Fruit fly (Drosophila melanogaster) whole organism, embryonic: ENCODE results near the gene CG8419.

Source experiments
- Bdp1 ChIP-seq: fragments of 200-800 bp; sonication (Bioruptor generic); optimal IDR thresholded peaks from 3 replicates; lab custom pipeline; 2016; ENCODE audit warnings: missing biosample characterization, missing genetic modification characterization
- BtbVII ChIP-seq: fragments of 200-800 bp; sonication (Bioruptor generic); optimal IDR thresholded peaks from 3 replicates; lab custom pipeline; 2017; ENCODE audit warnings: missing biosample characterization, mild to moderate bottlenecking, missing genetic modification characterization
- CG11723 ChIP-seq: fragments of 200-800 bp; sonication (Bioruptor generic); optimal IDR thresholded peaks from 2 replicates; lab custom pipeline; 2017; ENCODE audit warnings: missing biosample characterization, mild to moderate bottlenecking, missing genetic modification characterization
- CG14441 ChIP-seq: fragments of 200-800 bp; sonication (Bioruptor generic); IDR thresholded peaks from 2 replicates; pipeline ENCODE4 v1.3.6; 2022; ENCODE audit warnings: missing biosample characterization, missing genetic modification characterization
- CG1647 ChIP-seq: fragments of 200-800 bp; sonication (Bioruptor generic); optimal IDR thresholded peaks from 3 replicates; lab custom pipeline; 2016; ENCODE audit warnings: missing biosample characterization, missing genetic modification characterization
- CG17612 ChIP-seq: fragments of 200-800 bp; sonication (Bioruptor generic); IDR thresholded peaks from 2 replicates; pipeline ENCODE4 v1.3.6; 2022; ENCODE audit warnings: missing biosample characterization, missing genetic modification characterization
- CG17802 ChIP-seq: fragments of 200-800 bp; sonication (Bioruptor generic); optimal IDR thresholded peaks from 2 replicates; lab custom pipeline; 2018; ENCODE audit warnings: missing biosample characterization, mild to moderate bottlenecking, missing genetic modification characterization, moderate library complexity
- CG18262 ChIP-seq: fragments of 200-800 bp; optimal IDR thresholded peaks from 3 replicates; lab custom pipeline; 2019; ENCODE audit warnings: missing biosample characterization, mild to moderate bottlenecking, missing genetic modification characterization, moderate library complexity
- CG2116 ChIP-seq: fragments of 200-800 bp; sonication (Bioruptor generic); optimal IDR thresholded peaks from 3 replicates; lab custom pipeline; 2018; ENCODE audit warnings: missing biosample characterization, mild to moderate bottlenecking, missing genetic modification characterization
- CG31388 ChIP-seq: fragments of 200-800 bp; sonication (Bioruptor generic); optimal IDR thresholded peaks from 2 replicates; lab custom pipeline; 2016; ENCODE audit warnings: missing biosample characterization, missing genetic modification characterization
- CG34422 ChIP-seq: fragments of 200-800 bp; sonication (Bioruptor generic); IDR thresholded peaks from 3 replicates; pipeline ENCODE4 v1.3.6; 2022; ENCODE audit warnings: missing biosample characterization, missing genetic modification characterization
- CG3838 ChIP-seq: fragments of 200-800 bp; sonication (Bioruptor generic); optimal IDR thresholded peaks from 3 replicates; lab custom pipeline; 2016; ENCODE audit warnings: missing biosample characterization, missing genetic modification characterization
- CG4730 ChIP-seq: fragments of 200-800 bp; sonication (Bioruptor generic); IDR thresholded peaks from 2 replicates; pipeline ENCODE4 v1.3.6; 2022; ENCODE audit warnings: missing biosample characterization, missing genetic modification characterization
- CG6791 ChIP-seq: fragments of 200-800 bp; sonication (Bioruptor generic); IDR thresholded peaks from 3 replicates; pipeline ENCODE4 v1.3.6; 2022; ENCODE audit warnings: missing biosample characterization, missing genetic modification characterization; ENCODE audit not compliant: partially characterized antibody
- CG6813 ChIP-seq: fragments of 200-800 bp; sonication (Bioruptor generic); optimal IDR thresholded peaks from 2 replicates; lab custom pipeline; 2017; ENCODE audit warnings: missing biosample characterization, missing genetic modification characterization, mild to moderate bottlenecking, moderate library complexity, missing genetic modification reagents
- CG7786 ChIP-seq: fragments of 200-800 bp; sonication (Bioruptor generic); optimal IDR thresholded peaks from 2 replicates; lab custom pipeline; 2016; ENCODE audit warnings: missing biosample characterization, missing genetic modification characterization
- CG8290 ChIP-seq, 3 experiments: fragments of 200-800 bp; sonication (Bioruptor generic); optimal IDR thresholded peaks; 2 replicates each; lab custom pipeline; 2016 to 2019; ENCODE audit warnings: missing biosample characterization in 3 of 3, missing genetic modification characterization in 3 of 3, mild to moderate bottlenecking in 2 of 3, moderate library complexity in 1 of 3
- CG8359 ChIP-seq: fragments of 200-800 bp; sonication (Bioruptor generic); optimal IDR thresholded peaks from 2 replicates; lab custom pipeline; 2017; ENCODE audit warnings: missing biosample characterization, mild to moderate bottlenecking, missing genetic modification characterization, borderline replicate concordance
- CrebB ChIP-seq: fragments of 200-800 bp; sonication (Bioruptor generic); optimal IDR thresholded peaks from 3 replicates; lab custom pipeline; 2018; ENCODE audit warnings: missing biosample characterization, mild to moderate bottlenecking, missing genetic modification characterization
- D19B ChIP-seq: fragments of 200-800 bp; sonication (Bioruptor generic); optimal IDR thresholded peaks from 2 replicates; lab custom pipeline; 2017; ENCODE audit warnings: missing biosample characterization, mild to moderate bottlenecking, missing genetic modification characterization
- Doc3 ChIP-seq: fragments of 200-800 bp; sonication (Bioruptor generic); IDR thresholded peaks from 3 replicates; pipeline ENCODE4 v1.3.6; 2022; ENCODE audit warnings: missing biosample characterization, missing genetic modification characterization; ENCODE audit not compliant: partially characterized antibody
- Dref ChIP-seq: fragments of 200-800 bp; sonication (Bioruptor generic); IDR thresholded peaks from 2 replicates; pipeline ENCODE4 v1.3.6; 2022; ENCODE audit warnings: missing biosample characterization, missing genetic modification characterization
- ERR ChIP-seq: fragments of 200-800 bp; sonication (Bioruptor generic); optimal IDR thresholded peaks from 2 replicates; lab custom pipeline; 2016; ENCODE audit warnings: missing biosample characterization, missing genetic modification characterization
- Eip74EF ChIP-seq, 2 experiments: fragments of 200-800 bp in 1 of 2; fragments of >200 bp in 1 of 2; sonication (Bioruptor generic) in 1 of 2; optimal IDR thresholded peaks; 2 replicates each; lab custom pipeline; 2017 to 2019; ENCODE audit warnings: missing biosample characterization in 2 of 2, missing genetic modification characterization in 2 of 2, mild to moderate bottlenecking in 1 of 2, moderate library complexity in 1 of 2
- HLH4C ChIP-seq: fragments of 200-800 bp; sonication (Bioruptor generic); IDR thresholded peaks from 3 replicates; pipeline ENCODE4 v1.3.6; 2022; ENCODE audit warnings: missing biosample characterization, missing genetic modification characterization; ENCODE audit not compliant: partially characterized antibody
- MBD-R2 ChIP-seq: fragments of 200-800 bp; sonication (Bioruptor generic); IDR thresholded peaks from 2 replicates; pipeline ENCODE4 v1.3.6; 2022; ENCODE audit warnings: missing biosample characterization, missing genetic modification characterization
- Mes4 ChIP-seq: fragments of 200-800 bp; sonication (Bioruptor generic); optimal IDR thresholded peaks from 2 replicates; lab custom pipeline; 2016; ENCODE audit warnings: missing biosample characterization, missing genetic modification characterization
- Mrtf ChIP-seq: fragments of 200-800 bp; sonication (Bioruptor generic); IDR thresholded peaks from 3 replicates; pipeline ENCODE4 v1.3.6; 2022; ENCODE audit warnings: missing biosample characterization, missing genetic modification characterization
- Pdp1 ChIP-seq, 2 experiments: fragments of 200-800 bp; sonication (Bioruptor generic); optimal IDR thresholded peaks; 3 replicates each; lab custom pipeline; 2016; ENCODE audit warnings: missing biosample characterization in 2 of 2, missing genetic modification characterization in 2 of 2, mild to moderate bottlenecking in 1 of 2, moderate library complexity in 1 of 2
- Scr ChIP-seq: fragments of 200-800 bp; sonication (Bioruptor generic); IDR thresholded peaks from 2 replicates; pipeline ENCODE4 v1.3.6; 2022; ENCODE audit warnings: missing biosample characterization, missing genetic modification characterization; ENCODE audit not compliant: partially characterized antibody
- Sin3A ChIP-seq: fragments of >200 bp; optimal IDR thresholded peaks from 2 replicates; lab custom pipeline; 2018
- Stat92E ChIP-seq, 3 experiments: fragments of >200 bp in 2 of 3; fragments of 200-800 bp in 1 of 3; sonication (Bioruptor generic) in 1 of 3; optimal IDR thresholded peaks; 2 replicates each; lab custom pipeline; 2017 to 2019; ENCODE audit warnings: missing biosample characterization in 3 of 3, missing genetic modification characterization in 3 of 3, mild to moderate bottlenecking in 1 of 3, moderate library complexity in 1 of 3
- ac ChIP-seq: fragments of 200-800 bp; sonication (Bioruptor generic); optimal IDR thresholded peaks from 3 replicates; lab custom pipeline; 2017; ENCODE audit warnings: missing biosample characterization, mild to moderate bottlenecking, missing genetic modification characterization
- br ChIP-seq: fragments of >200 bp; optimal IDR thresholded peaks from 2 replicates; lab custom pipeline; 2017
- btn ChIP-seq: fragments of 200-800 bp; sonication (Bioruptor generic); optimal IDR thresholded peaks from 2 replicates; lab custom pipeline; 2016; ENCODE audit warnings: missing biosample characterization, missing genetic modification characterization
- chn ChIP-seq: fragments of 200-800 bp; sonication (Bioruptor generic); optimal IDR thresholded peaks from 2 replicates; lab custom pipeline; 2016; ENCODE audit warnings: missing biosample characterization, missing genetic modification characterization
- corto ChIP-seq: fragments of 200-800 bp; sonication (Bioruptor generic); optimal IDR thresholded peaks from 2 replicates; lab custom pipeline; 2016; ENCODE audit warnings: missing biosample characterization, mild to moderate bottlenecking, missing genetic modification characterization, moderate library complexity
- fd64A ChIP-seq: fragments of 200-800 bp; sonication (Bioruptor generic); optimal IDR thresholded peaks from 3 replicates; lab custom pipeline; 2018; ENCODE audit warnings: missing biosample characterization, mild to moderate bottlenecking, missing genetic modification characterization
- her ChIP-seq: fragments of 200-800 bp; sonication (Bioruptor generic); optimal IDR thresholded peaks from 2 replicates; lab custom pipeline; 2016; ENCODE audit warnings: missing biosample characterization, missing genetic modification characterization
- kay ChIP-seq: fragments of 200-800 bp; sonication (Bioruptor generic); optimal IDR thresholded peaks from 2 replicates; lab custom pipeline; 2016; ENCODE audit warnings: missing biosample characterization, missing genetic modification characterization
- ken ChIP-seq: fragments of 200-800 bp; sonication (Bioruptor generic); IDR thresholded peaks from 3 replicates; pipeline ENCODE4 v1.3.6; 2022; ENCODE audit warnings: missing biosample characterization, missing genetic modification characterization
- klu ChIP-seq: fragments of 200-800 bp; sonication (Bioruptor generic); IDR thresholded peaks from 2 replicates; pipeline ENCODE4 v1.3.6; 2022; ENCODE audit warnings: missing biosample characterization, missing genetic modification characterization
- lilli ChIP-seq: fragments of 200-800 bp; sonication (Bioruptor generic); optimal IDR thresholded peaks from 3 replicates; lab custom pipeline; 2016; ENCODE audit warnings: missing biosample characterization, missing genetic modification characterization
- lmd ChIP-seq: fragments of 200-800 bp; sonication (Bioruptor generic); IDR thresholded peaks from 2 replicates; pipeline ENCODE4 v1.3.6; 2022; ENCODE audit warnings: missing biosample characterization, missing genetic modification characterization
- onecut ChIP-seq: fragments of 200-800 bp; sonication (Bioruptor generic); IDR thresholded peaks from 2 replicates; pipeline ENCODE4 v1.3.6; 2022; ENCODE audit warnings: missing biosample characterization, missing genetic modification characterization
- peb ChIP-seq: fragments of 200-800 bp; sonication (Bioruptor generic); IDR thresholded peaks from 2 replicates; pipeline ENCODE4 v1.3.6; 2022; ENCODE audit warnings: missing biosample characterization, missing genetic modification characterization
- pfk ChIP-seq: fragments of 200-800 bp; sonication (Bioruptor generic); optimal IDR thresholded peaks from 2 replicates; lab custom pipeline; 2018; ENCODE audit warnings: missing biosample characterization, mild to moderate bottlenecking, missing genetic modification characterization, moderate library complexity
- sd ChIP-seq: fragments of 200-800 bp; sonication (Bioruptor generic); optimal IDR thresholded peaks from 3 replicates; lab custom pipeline; 2018; ENCODE audit warnings: missing biosample characterization, mild to moderate bottlenecking, missing genetic modification characterization, moderate library complexity
- ssp ChIP-seq: fragments of 200-800 bp; sonication (Bioruptor generic); IDR thresholded peaks from 2 replicates; pipeline ENCODE4 v1.3.6; 2022; ENCODE audit warnings: missing biosample characterization, missing genetic modification characterization
- stwl ChIP-seq: fragments of 200-800 bp; sonication (Bioruptor generic); optimal IDR thresholded peaks from 3 replicates; lab custom pipeline; 2018; ENCODE audit warnings: missing biosample characterization, mild to moderate bottlenecking, missing genetic modification characterization, moderate library complexity
- ttk ChIP-seq: fragments of 200-800 bp; sonication (Bioruptor generic); IDR thresholded peaks from 2 replicates; pipeline ENCODE4 v2.1.2; 2022; ENCODE audit warnings: missing biosample characterization, missing genetic modification characterization

The CG8419 gene

dm6 chr2L:8220393-8220934 is 14.5 kb downstream of the CG8419 start, which contains the start of gene Snx6 (continued):
- TF ChIP-seq CG17612, result no peak
- no peak for TF ChIP-seq br (lab: Kevin White, UChicago)
- no peak for TF ChIP-seq kay (GFP tag; lab: Kevin White, UChicago)
- no peak for TF ChIP-seq her (GFP tag; lab: Kevin White, UChicago)
- TF ChIP-seq BtbVII (GFP tag; lab: Kevin White, UChicago), result no peak
- no peak for TF ChIP-seq Eip74EF (GFP tag; optimal IDR thresholded peaks at IDR 0.05; lab: Kevin White, UChicago)
- no peak for TF ChIP-seq sd (tag; lab: Kevin White, UChicago)
- TF ChIP-seq Mrtf (GFP tag; lab: Robert Waterston, UW), result no peak
- no peak for TF ChIP-seq Mes4 (GFP tag; lab: Kevin White, UChicago)
- no peak for TF ChIP-seq CG6813 (GFP tag; lab: Kevin White, UChicago)
- TF ChIP-seq ERR (GFP tag; lab: Kevin White, UChicago), result no peak
- no peak for TF ChIP-seq CG18262 (tag; lab: Kevin White, UChicago)
- TF ChIP-seq Sin3A (lab: Kevin White, UChicago), result no peak
- TF ChIP-seq klu, result no peak
- TF ChIP-seq ssp (GFP tag; lab: Robert Waterston, UW), result no peak
- no peak for TF ChIP-seq onecut
- TF ChIP-seq CG6791 (GFP tag; lab: Robert Waterston, UW), result peak; percentile 58; the same call in 2 of the 3 replicates
- TF ChIP-seq CG14441 (GFP tag; lab: Robert Waterston, UW), result no peak
- no peak for TF ChIP-seq CrebB (tag; lab: Kevin White, UChicago)
- TF ChIP-seq CG7786 (GFP tag; lab: Kevin White, UChicago), result no peak
- TF ChIP-seq Pdp1 (GFP tag; optimal IDR thresholded peaks at IDR 0.05; lab: Kevin White, UChicago), result no peak
- TF ChIP-seq CG11723 (GFP tag; lab: Kevin White, UChicago), result no peak
- no peak; the same call in 1 of the 2 replicates for TF ChIP-seq MBD-R2 (GFP tag; lab: Robert Waterston, UW)
- no peak for TF ChIP-seq CG4730
- peak; percentile 68 for TF ChIP-seq Scr
- peak; percentile 70 for TF ChIP-seq HLH4C (GFP tag; lab: Robert Waterston, UW)
- TF ChIP-seq CG8359 (GFP tag; lab: Kevin White, UChicago), result no peak
- TF ChIP-seq corto, result no peak
- TF ChIP-seq Dref (GFP tag; lab: Robert Waterston, UW), result peak; percentile 86
- no peak for TF ChIP-seq CG17802
- TF ChIP-seq Doc3, result peak; percentile 65
- TF ChIP-seq btn, result no peak
- no peak for TF ChIP-seq CG3838 (GFP tag; lab: Kevin White, UChicago)
- no peak for TF ChIP-seq ttk (GFP tag; lab: Robert Waterston, UW)
- no peak for TF ChIP-seq peb (GFP tag; lab: Robert Waterston, UW)
- peak; percentile 44 for TF ChIP-seq CG2116 (GFP tag; lab: Kevin White, UChicago)
- TF ChIP-seq Bdp1 (GFP tag; lab: Kevin White, UChicago), result no peak
- TF ChIP-seq ac (GFP tag; lab: Kevin White, UChicago), result no peak
- no peak for TF ChIP-seq lilli
- no peak for TF ChIP-seq CG34422 (GFP tag; lab: Robert Waterston, UW)
- TF ChIP-seq chn (GFP tag; lab: Kevin White, UChicago), result no peak
- no peak for TF ChIP-seq CG31388
- TF ChIP-seq stwl (tag; lab: Kevin White, UChicago), result peak; percentile 62
- TF ChIP-seq lmd, result no peak
- TF ChIP-seq Stat92E (GFP tag; optimal IDR thresholded peaks at IDR 0.05; lab: Kevin White, UChicago), result no peak
- no peak for TF ChIP-seq CG8290 (GFP tag; optimal IDR thresholded peaks at IDR 0.05; lab: Kevin White, UChicago)
- no peak for TF ChIP-seq CG8290 (tag; optimal IDR thresholded peaks at IDR 0.05; lab: Kevin White, UChicago)
- no peak for TF ChIP-seq fd64A
- no peak for TF ChIP-seq pfk (GFP tag; lab: Kevin White, UChicago)
- TF ChIP-seq CG1647 (GFP tag; lab: Kevin White, UChicago), result no peak
- TF ChIP-seq ken (GFP tag; lab: Robert Waterston, UW), result no peak
- no peak for TF ChIP-seq D19B
